Worm (Caenorhabditis elegans): ENCODE measurements around the gene clec-147.
A peak's percentile ranks its signal among the peaks of the same experiment; 100 is the strongest.

The clec-147 gene

DNA sequence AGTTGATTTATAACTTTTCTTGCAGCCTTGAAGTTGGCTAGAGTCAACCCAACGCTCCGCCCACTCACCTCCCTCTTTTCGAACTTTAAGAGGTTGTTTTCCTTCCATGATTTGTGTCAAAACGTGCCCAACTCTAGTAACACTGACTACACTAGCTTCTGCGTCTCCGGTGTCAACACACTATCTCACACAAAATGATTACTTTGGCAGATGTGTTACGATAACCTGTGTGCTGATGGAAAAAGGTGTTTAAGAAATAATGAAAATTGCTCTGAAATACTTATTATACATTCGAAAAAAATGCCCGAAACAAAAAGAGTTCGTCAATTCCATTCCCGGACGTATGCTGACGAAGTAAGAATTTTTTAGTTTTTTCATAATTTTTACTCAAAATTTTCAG lies 34.6 kb downstream of the clec-147 start, which contains the start of gene K10H10.6:
K10H10.6 (plus strand) TSS at position 301 of the 400 bp plus-strand sequence.
- TF ChIP-seq zip-2 (tag; optimal IDR thresholded peaks at IDR 0.05), result no peak
- no peak for TF ChIP-seq fkh-10 (GFP tag; optimal IDR thresholded peaks at IDR 0.05)
- TF ChIP-seq ZK337.2 (GFP tag; IDR thresholded peaks at IDR 0.05), result no peak
- no peak for TF ChIP-seq D1046.2 (GFP tag; IDR thresholded peaks at IDR 0.05)

DNA sequence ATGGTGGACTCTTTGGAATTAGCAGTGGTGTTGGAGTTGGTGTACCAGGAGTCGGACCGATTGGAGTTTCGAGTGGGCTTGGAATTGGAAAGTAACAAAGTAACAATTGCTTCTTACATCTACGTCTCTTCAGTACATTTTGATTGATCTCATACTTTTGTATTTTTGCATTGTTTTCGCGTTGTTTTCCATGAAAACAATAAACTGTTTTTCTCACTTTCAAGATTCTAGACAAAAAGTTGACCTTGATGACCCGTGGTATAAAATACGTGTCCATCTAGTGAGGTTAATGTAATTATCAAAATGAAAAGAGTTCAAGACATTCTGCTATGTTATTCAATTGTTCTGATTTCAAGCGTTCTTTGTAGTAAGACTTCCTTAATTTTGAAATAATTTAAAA lies 36.2 kb downstream of the clec-147 start, which contains the start of gene K10H10.5:
K10H10.5 (plus strand) TSS at position 301 of the 400 bp plus-strand sequence.
- TF ChIP-seq nhr-28 (tag; optimal IDR thresholded peaks at IDR 0.05) (no peak), php-3 (GFP tag; IDR thresholded peaks at IDR 0.05) (no peak), dve-1 (tag; optimal IDR thresholded peaks at IDR 0.05; ENCODE audit: insufficient read depth) (no peak), tra-1 (GFP tag; IDR thresholded peaks at IDR 0.05) (no peak), Y48G9A.11 (GFP tag; IDR thresholded peaks at IDR 0.05) (no peak), ztf-11 (tag; optimal IDR thresholded peaks at IDR 0.05) (no peak), hlh-11 (tag; optimal IDR thresholded peaks at IDR 0.05) (no peak), zfp-3 (GFP tag; conservative IDR thresholded peaks at IDR 0.05) (no peak), cey-2 (tag; optimal IDR thresholded peaks at IDR 0.05; ENCODE audit: borderline replicate concordance, insufficient read depth) (no peak), ces-1 (GFP tag; optimal IDR thresholded peaks at IDR 0.05) (no peak), unc-130 (GFP tag; optimal IDR thresholded peaks at IDR 0.05) (no peak)

DNA sequence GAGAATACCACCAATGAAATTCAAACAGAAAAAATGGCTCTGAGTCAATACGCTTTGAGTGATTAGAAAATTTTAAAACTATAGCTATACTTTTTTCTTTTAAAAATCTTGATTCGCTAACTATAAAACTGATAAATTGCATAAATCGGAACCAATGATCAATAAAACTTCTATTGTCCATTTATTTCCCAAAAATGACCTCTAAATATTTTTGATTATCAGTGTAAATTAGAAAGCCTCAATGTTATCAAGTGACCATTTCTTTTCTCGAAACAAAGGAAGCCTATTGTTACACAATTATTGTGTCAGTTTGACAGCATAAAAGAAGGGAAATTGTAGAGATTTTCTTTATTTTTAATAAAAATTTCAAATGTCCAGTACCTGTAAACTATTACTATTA lies 37.5 kb downstream of the clec-147 start, which contains the start of gene K10H10.4:
K10H10.4 (plus strand) TSS at position 301 of the 400 bp plus-strand sequence.
- TF ChIP-seq daf-12 (tag; optimal IDR thresholded peaks at IDR 0.05), result no peak

DNA sequence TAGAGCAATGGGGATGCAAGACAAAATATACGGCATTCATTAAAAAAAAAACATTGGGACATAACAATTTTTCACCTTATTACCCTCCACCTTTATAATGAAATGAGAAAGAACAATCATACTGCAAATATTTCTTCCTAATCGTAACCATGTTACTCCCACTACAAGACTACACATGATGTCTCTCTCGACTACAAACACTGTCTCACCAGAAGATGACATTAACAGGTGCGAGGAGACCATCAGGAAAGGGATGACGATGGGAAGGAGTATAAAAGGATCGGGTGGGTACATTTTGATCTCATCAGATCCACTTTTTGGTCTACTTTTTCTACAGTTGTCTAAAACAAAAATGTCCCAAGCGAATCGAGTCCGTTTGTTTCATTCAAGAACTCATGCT lies 39.8 kb downstream of the clec-147 start, which contains the start of gene dhs-8:
dhs-8 (plus strand) TSS at position 179 of the 400 bp plus-strand sequence.
- TF ChIP-seq F37D6.2 (tag; optimal IDR thresholded peaks at IDR 0.05), result no peak
- no peak for TF ChIP-seq dpl-1 (GFP tag; optimal IDR thresholded peaks at IDR 0.05)
- TF ChIP-seq ceh-62 (tag; optimal IDR thresholded peaks at IDR 0.05), result no peak
- TF ChIP-seq lin-39 (tag; optimal IDR thresholded peaks at IDR 0.05), result no peak
- TF ChIP-seq nhr-76 (tag; optimal IDR thresholded peaks at IDR 0.05), result no peak
- TF ChIP-seq hlh-30 (tag; optimal IDR thresholded peaks at IDR 0.05; ENCODE audit: insufficient read depth), result peak; percentile 9
- TF ChIP-seq daf-8 (GFP tag; IDR thresholded peaks at IDR 0.05), result no peak
- TF ChIP-seq nhr-25 (tag; optimal IDR thresholded peaks at IDR 0.05; ENCODE audit: borderline replicate concordance, insufficient read depth), result no peak
- TF ChIP-seq Y5F2A.4 (GFP tag; optimal IDR thresholded peaks at IDR 0.05), result no peak
- TF ChIP-seq ceh-20 (GFP tag; IDR thresholded peaks at IDR 0.05), result no peak
- TF ChIP-seq nhr-28 (tag; optimal IDR thresholded peaks at IDR 0.05), result peak; percentile 99
- TF ChIP-seq aha-1 (tag), result peak; percentile 48
- TF ChIP-seq dmd-6 (GFP tag; IDR thresholded peaks at IDR 0.05), result no peak

DNA sequence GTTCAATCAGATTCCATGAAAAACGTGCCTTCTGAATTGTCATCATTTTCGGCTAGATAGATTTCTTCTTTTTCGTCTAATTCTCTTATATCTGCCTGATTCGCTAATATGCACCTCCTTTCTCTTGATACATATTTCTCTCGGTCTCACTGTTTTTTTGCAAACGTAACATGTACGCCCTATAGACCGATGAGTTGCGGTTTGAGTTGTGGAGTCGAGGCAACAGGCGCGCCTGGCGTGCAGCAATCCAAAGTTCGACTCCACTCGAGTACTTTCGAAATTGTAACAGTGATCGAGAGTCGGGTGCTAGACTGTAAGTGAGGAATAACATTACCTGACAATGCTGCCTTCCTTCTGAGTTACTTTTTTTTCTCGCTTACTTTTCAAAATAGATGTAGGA lies 40.8 kb downstream of the clec-147 start:
- TF ChIP-seq zip-11 (GFP tag; IDR thresholded peaks at IDR 0.05), result 0 out of 2 replicates have a peak, but pooled peaks have one; percentile 37
- TF ChIP-seq Y5F2A.4 (GFP tag; optimal IDR thresholded peaks at IDR 0.05), result peak; percentile 76
- TF ChIP-seq snpc-1.2 (GFP tag; IDR thresholded peaks at IDR 0.05), result peak; percentile 81
- peak; percentile 75 for TF ChIP-seq nhr-6 (tag; optimal IDR thresholded peaks at IDR 0.05)
- TF ChIP-seq nhr-237 (tag; optimal IDR thresholded peaks at IDR 0.05), result no peak
- peak; percentile 63 for TF ChIP-seq nhr-10 (tag; optimal IDR thresholded peaks at IDR 0.05)
- TF ChIP-seq hlh-30 (tag; optimal IDR thresholded peaks at IDR 0.05; ENCODE audit: insufficient read depth), result peak; percentile 81
- no peak for TF ChIP-seq tag-97 (GFP tag; IDR thresholded peaks at IDR 0.05)
- peak in 1 of 2 experiments; percentile 48 for TF ChIP-seq mdl-1 (tag; optimal IDR thresholded peaks at IDR 0.05)
- TF ChIP-seq dmd-6 (GFP tag; IDR thresholded peaks at IDR 0.05), result peak; percentile 70
- peak; percentile 46 for TF ChIP-seq lin-13 (GFP tag; optimal IDR thresholded peaks at IDR 0.05)
- peak; percentile 86 for TF ChIP-seq duxl-1 (tag; optimal IDR thresholded peaks at IDR 0.05; ENCODE audit: poor library complexity)
- TF ChIP-seq ceh-62 (tag; optimal IDR thresholded peaks at IDR 0.05), result no peak
- TF ChIP-seq saeg-2 (GFP tag; IDR thresholded peaks at IDR 0.05), result 0 out of 2 replicates have a peak, but pooled peaks have one; percentile 67
- TF ChIP-seq set-16 (GFP tag; IDR thresholded peaks at IDR 0.05), result peak; percentile 24; the same call in 1 of the 2 replicates
- TF ChIP-seq fkh-10 (GFP tag; optimal IDR thresholded peaks at IDR 0.05), result no peak
- no peak for TF ChIP-seq ztf-11 (tag; optimal IDR thresholded peaks at IDR 0.05)
- peak; percentile 95 for TF ChIP-seq nhr-42 (GFP tag; IDR thresholded peaks at IDR 0.05)
- TF ChIP-seq cey-2 (tag; optimal IDR thresholded peaks at IDR 0.05; ENCODE audit: borderline replicate concordance, insufficient read depth), result peak; percentile 26
- no peak for TF ChIP-seq ceh-28 (tag; optimal IDR thresholded peaks at IDR 0.05)
- TF ChIP-seq jun-1 (tag; optimal IDR thresholded peaks at IDR 0.05), result no peak
- TF ChIP-seq nhr-48 (tag; optimal IDR thresholded peaks at IDR 0.05), result peak; percentile 87
